Fruit fly (Drosophila melanogaster): ENCODE data around the gene CG11226.
A peak's percentile ranks its signal among the peaks of the same experiment; 100 is the strongest.

The CG11226 gene

DNA sequence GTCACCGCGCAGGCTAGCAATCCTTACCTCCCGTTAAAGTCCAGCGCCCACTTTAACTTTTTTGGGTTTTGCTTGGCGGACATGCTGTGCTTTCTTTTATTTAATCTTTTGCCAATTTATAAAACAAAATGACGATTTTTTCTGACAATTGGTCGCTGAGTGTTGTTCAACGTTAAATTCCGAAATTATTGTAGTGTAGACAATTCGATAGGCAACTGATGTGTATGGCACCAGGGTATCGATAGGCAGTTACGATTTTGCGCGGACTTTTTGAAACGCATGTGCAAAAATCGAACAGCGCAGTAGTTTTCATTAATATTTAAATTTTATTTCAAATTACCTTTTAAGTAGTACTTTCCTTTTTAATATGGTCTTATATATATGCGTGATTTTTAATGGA, 31.2 kb downstream of the CG11226 start, which contains the start of gene EMC4 (continued):
- peak; percentile 40; the same call in 1 of the 2 replicates for TF ChIP-seq nerfin-2 (GFP tag; IDR thresholded peaks at IDR 0.05; ENCODE audit: partially characterized antibody)
- peak; percentile 27; the same call in 1 of the 3 replicates for TF ChIP-seq CG17361 (GFP tag; IDR thresholded peaks at IDR 0.05)
- peak; percentile 85 for TF ChIP-seq B-H2 (GFP tag; optimal IDR thresholded peaks at IDR 0.05)
- peak; percentile 44 for TF ChIP-seq CG7987 (GFP tag; optimal IDR thresholded peaks at IDR 0.05)
- peak; percentile 22 for TF ChIP-seq CG1233 (GFP tag; optimal IDR thresholded peaks at IDR 0.05)
- TF ChIP-seq CG10267 (tag; optimal IDR thresholded peaks at IDR 0.05) = peak; percentile 97
- no peak for TF ChIP-seq H2.0 (GFP tag; IDR thresholded peaks at IDR 0.05)
- peak; percentile 69; the same call in 2 of the 3 replicates for TF ChIP-seq CG16813 (GFP tag; IDR thresholded peaks at IDR 0.05; ENCODE audit: partially characterized antibody)
- TF ChIP-seq Lhr (GFP tag; optimal IDR thresholded peaks at IDR 0.05) = peak; percentile 17
- TF ChIP-seq CG9932 (GFP tag; IDR thresholded peaks at IDR 0.05) = peak; percentile 73
- TF ChIP-seq nmo (GFP tag; optimal IDR thresholded peaks at IDR 0.05) = peak; percentile 35
- TF ChIP-seq CG42726 (GFP tag; IDR thresholded peaks at IDR 0.05; ENCODE audit: partially characterized antibody) = peak; percentile 44; the same call in 1 of the 2 replicates
- TF ChIP-seq zfh2 (GFP tag; optimal IDR thresholded peaks at IDR 0.05) = peak; percentile 62
- peak; percentile 7 for TF ChIP-seq CG13424 (tag; optimal IDR thresholded peaks at IDR 0.05)
- peak; percentile 11 for TF ChIP-seq repo (GFP tag; optimal IDR thresholded peaks at IDR 0.05)
- TF ChIP-seq grau (tag; optimal IDR thresholded peaks at IDR 0.05) = peak; percentile 43
- peak; percentile 72 for TF ChIP-seq HLH4C (GFP tag; IDR thresholded peaks at IDR 0.05; ENCODE audit: partially characterized antibody)
- TF ChIP-seq CG14441 (GFP tag; IDR thresholded peaks at IDR 0.05) = no peak
- TF ChIP-seq CG2129 (GFP tag; IDR thresholded peaks at IDR 0.05; ENCODE audit: partially characterized antibody) = 0 out of 2 replicates have a peak, but pooled peaks have one; percentile 20
- TF ChIP-seq tup (GFP tag; optimal IDR thresholded peaks at IDR 0.05) = no peak
- no peak for TF ChIP-seq Nf-YB (GFP tag; optimal IDR thresholded peaks at IDR 0.05)
- TF ChIP-seq CG13624 (GFP tag; optimal IDR thresholded peaks at IDR 0.05) = peak; percentile 72
- peak; percentile 15 for TF ChIP-seq CG18262 (tag; optimal IDR thresholded peaks at IDR 0.05)
- TF ChIP-seq Mad (GFP tag; optimal IDR thresholded peaks at IDR 0.05) = peak; percentile 43
- TF ChIP-seq CG16863 (GFP tag; optimal IDR thresholded peaks at IDR 0.05) = peak; percentile 35
- TF ChIP-seq CG18764 (GFP tag; optimal IDR thresholded peaks at IDR 0.05) = peak; percentile 30
- peak; percentile 51 for TF ChIP-seq tin (GFP tag; optimal IDR thresholded peaks at IDR 0.05)
- TF ChIP-seq Ets65A (GFP tag) = peak; percentile 93
- no peak for TF ChIP-seq fru (optimal IDR thresholded peaks at IDR 0.05)
- TF ChIP-seq pzg (GFP tag; optimal IDR thresholded peaks at IDR 0.05) = peak; percentile 83
- TF ChIP-seq ranshi (GFP tag; IDR thresholded peaks at IDR 0.05) = peak; percentile 23; the same call in 1 of the 2 replicates
- peak; percentile 40 for TF ChIP-seq CG12155 (GFP tag; optimal IDR thresholded peaks at IDR 0.05)
- TF ChIP-seq Rfx (GFP tag; IDR thresholded peaks at IDR 0.05) = peak; percentile 78
- TF ChIP-seq ERR (GFP tag; optimal IDR thresholded peaks at IDR 0.05) = peak; percentile 37
- TF ChIP-seq E2f2 (GFP tag; IDR thresholded peaks at IDR 0.05) = peak; percentile 97
- no peak for TF ChIP-seq aop (GFP tag; IDR thresholded peaks at IDR 0.05)
- TF ChIP-seq CrebB (tag; optimal IDR thresholded peaks at IDR 0.05) = no peak
- TF ChIP-seq row (GFP tag; IDR thresholded peaks at IDR 0.05) = peak; percentile 30; the same call in 1 of the 3 replicates
- peak; percentile 57 for TF ChIP-seq CG1603 (tag; optimal IDR thresholded peaks at IDR 0.05)
- TF ChIP-seq fu2 (GFP tag; optimal IDR thresholded peaks at IDR 0.05) = peak; percentile 30
- TF ChIP-seq her (GFP tag; optimal IDR thresholded peaks at IDR 0.05) = peak; percentile 65
- TF ChIP-seq CG31365 (tag; optimal IDR thresholded peaks at IDR 0.05) = no peak
- peak; percentile 11 for TF ChIP-seq gsb-n (tag; optimal IDR thresholded peaks at IDR 0.05)
- TF ChIP-seq ind (GFP tag; optimal IDR thresholded peaks at IDR 0.05) = peak; percentile 46
- peak; percentile 35 for TF ChIP-seq onecut (GFP tag; IDR thresholded peaks at IDR 0.05)
- peak; percentile 54 for TF ChIP-seq corto (GFP tag; optimal IDR thresholded peaks at IDR 0.05)
- TF ChIP-seq CG13287 (GFP tag; IDR thresholded peaks at IDR 0.05; ENCODE audit: partially characterized antibody) = peak; percentile 80
- TF ChIP-seq CG12744 (GFP tag; optimal IDR thresholded peaks at IDR 0.05) = peak; percentile 38
- peak; percentile 74 for TF ChIP-seq lilli (GFP tag; optimal IDR thresholded peaks at IDR 0.05)
- peak; percentile 77 for TF ChIP-seq HmgZ (tag; optimal IDR thresholded peaks at IDR 0.05)
- TF ChIP-seq CG15269 (tag; optimal IDR thresholded peaks at IDR 0.05) = peak; percentile 14

Data from whole organism, embryonic.